Worm (Caenorhabditis elegans) whole organism, mixed stage, embryonic: ENCODE results near the gene slc-36.1.

Source experiments
- M03D4.4 ChIP-seq: sonication (generic microtip); optimal IDR thresholded peaks from 2 replicates; lab custom pipeline; 2017; ENCODE audit warnings: mild to moderate bottlenecking, missing genetic modification characterization, missing compliant biosample characterization
- bed-3 ChIP-seq: fragments of 200-800 bp; sonication (Bioruptor generic); optimal IDR thresholded peaks from 3 replicates; lab custom pipeline; 2018; ENCODE audit warnings: mild to moderate bottlenecking, missing genetic modification characterization, moderate library complexity, missing compliant biosample characterization
- blmp-1 ChIP-seq: fragments of 150-350 bp; optimal IDR thresholded peaks from 2 replicates; lab custom pipeline; 2014; ENCODE audit warnings: missing biosample characterization, missing genetic modification characterization
- ceh-39 ChIP-seq: fragments of 150-350 bp; optimal IDR thresholded peaks from 2 replicates; lab custom pipeline; 2014; ENCODE audit warnings: missing biosample characterization, missing genetic modification characterization
- ceh-43 ChIP-seq: fragments of 200-800 bp; sonication (Bioruptor generic); optimal IDR thresholded peaks from 2 replicates; lab custom pipeline; 2018; ENCODE audit warnings: mild to moderate bottlenecking, missing genetic modification characterization, moderate library complexity, missing compliant biosample characterization
- ces-1 ChIP-seq: fragments of 150-350 bp; optimal IDR thresholded peaks from 2 replicates; lab custom pipeline; 2014; ENCODE audit warnings: missing biosample characterization, missing genetic modification reagents, missing genetic modification characterization
- drap-1 ChIP-seq: fragments of 200-800 bp; sonication (Bioruptor generic); optimal IDR thresholded peaks from 3 replicates; lab custom pipeline; 2018; ENCODE audit warnings: mild to moderate bottlenecking, missing genetic modification characterization, missing compliant biosample characterization
- elt-1 ChIP-seq: sonication (generic microtip); optimal IDR thresholded peaks from 2 replicates; lab custom pipeline; 2017; ENCODE audit warnings: missing genetic modification characterization, mild to moderate bottlenecking, missing compliant biosample characterization, antibody characterized with exemption, moderate library complexity, borderline replicate concordance; ENCODE audit not compliant: insufficient read depth
- flh-1 ChIP-seq: fragments of 200-800 bp; sonication (Bioruptor generic); optimal IDR thresholded peaks from 2 replicates; lab custom pipeline; 2018; ENCODE audit warnings: mild to moderate bottlenecking, missing genetic modification characterization, moderate library complexity, missing compliant biosample characterization
- ham-2 ChIP-seq: fragments of 200-800 bp; sonication (Bioruptor generic); optimal IDR thresholded peaks from 2 replicates; lab custom pipeline; 2018; ENCODE audit warnings: mild to moderate bottlenecking, missing genetic modification characterization, missing compliant biosample characterization
- hlh-1 ChIP-seq: fragments of 150-350 bp; optimal IDR thresholded peaks from 2 replicates; lab custom pipeline; 2014; ENCODE audit warnings: missing biosample characterization, missing genetic modification reagents, missing genetic modification characterization
- lin-32 ChIP-seq: fragments of 200-800 bp; sonication (Bioruptor generic); optimal IDR thresholded peaks from 2 replicates; lab custom pipeline; 2018; ENCODE audit warnings: mild to moderate bottlenecking, missing genetic modification characterization, missing compliant biosample characterization
- lsy-2 ChIP-seq: fragments of 150-350 bp; optimal IDR thresholded peaks from 2 replicates; lab custom pipeline; 2014; ENCODE audit warnings: missing biosample characterization, missing genetic modification characterization
- mep-1 ChIP-seq: fragments of 150-350 bp; optimal IDR thresholded peaks from 2 replicates; lab custom pipeline; 2017; ENCODE audit warnings: missing biosample characterization, missing genetic modification reagents, missing genetic modification characterization, inconsistent platforms
- mls-2 ChIP-seq: sonication (generic microtip); optimal IDR thresholded peaks from 2 replicates; lab custom pipeline; 2016; ENCODE audit warnings: mild to moderate bottlenecking, missing genetic modification characterization, moderate library complexity, missing compliant biosample characterization
- nhr-12 ChIP-seq: fragments of 150-350 bp; optimal IDR thresholded peaks from 2 replicates; lab custom pipeline; 2014; ENCODE audit warnings: missing biosample characterization, missing genetic modification characterization
- nhr-2 ChIP-seq: fragments of 150-350 bp; optimal IDR thresholded peaks from 2 replicates; lab custom pipeline; 2014; ENCODE audit warnings: missing biosample characterization, missing genetic modification characterization
- nhr-237 ChIP-seq: fragments of 150-350 bp; optimal IDR thresholded peaks from 2 replicates; lab custom pipeline; 2014; ENCODE audit warnings: missing biosample characterization, missing genetic modification characterization
- nhr-28 ChIP-seq: fragments of 150-350 bp; optimal IDR thresholded peaks from 2 replicates; lab custom pipeline; 2014; ENCODE audit warnings: missing biosample characterization, missing genetic modification characterization
- pha-4 ChIP-seq: fragments of 150-350 bp; optimal IDR thresholded peaks from 2 replicates; lab custom pipeline; 2018; ENCODE audit warnings: missing biosample characterization, missing genetic modification reagents, missing genetic modification characterization
- sem-2 ChIP-seq: fragments of 200-800 bp; sonication (Bioruptor generic); optimal IDR thresholded peaks from 2 replicates; lab custom pipeline; 2018; ENCODE audit warnings: mild to moderate bottlenecking, missing genetic modification characterization, missing compliant biosample characterization
- snpc-4 ChIP-seq: fragments of 150-350 bp; optimal IDR thresholded peaks from 2 replicates; lab custom pipeline; 2014; ENCODE audit warnings: missing biosample characterization, missing genetic modification characterization
- sptf-1 ChIP-seq: sonication (generic microtip); optimal IDR thresholded peaks from 2 replicates; lab custom pipeline; 2017; ENCODE audit warnings: mild to moderate bottlenecking, missing genetic modification characterization, moderate library complexity, missing compliant biosample characterization
- tbx-8 ChIP-seq: fragments of 200-800 bp; sonication (Bioruptor generic); optimal IDR thresholded peaks from 2 replicates; lab custom pipeline; 2018; ENCODE audit warnings: mild to moderate bottlenecking, missing genetic modification characterization, moderate library complexity, missing compliant biosample characterization
- unc-120 ChIP-seq: sonication (generic microtip); optimal IDR thresholded peaks from 2 replicates; lab custom pipeline; 2017; ENCODE audit warnings: missing genetic modification characterization, missing compliant biosample characterization; ENCODE audit not compliant: poor library complexity, severe bottlenecking
- unc-39 ChIP-seq: fragments of 150-350 bp; optimal IDR thresholded peaks from 2 replicates; lab custom pipeline; 2014; ENCODE audit warnings: missing biosample characterization, missing genetic modification characterization
- unc-62 ChIP-seq: fragments of 150-350 bp; optimal IDR thresholded peaks from 2 replicates; lab custom pipeline; 2014; ENCODE audit warnings: missing biosample characterization, missing genetic modification reagents, missing genetic modification characterization
- ztf-11 ChIP-seq: fragments of 150-350 bp; optimal IDR thresholded peaks from 2 replicates; lab custom pipeline; 2014; ENCODE audit warnings: missing biosample characterization, missing genetic modification characterization

The slc-36.1 gene

ce11 chrIII:13346785-13347184, 39.5 kb downstream of the slc-36.1 start, which contains the start of gene mtm-6:
Gene mtm-6 (plus strand): TSS chrIII:13347085.
- TF ChIP-seq nhr-2, result no peak
- no peak for TF ChIP-seq nhr-237 (tag; lab: Kevin White, UChicago)
- no peak for TF ChIP-seq tbx-8 (GFP tag; lab: Kevin White, UChicago)
- no peak for TF ChIP-seq ceh-39 (tag; lab: Kevin White, UChicago)
- no peak for TF ChIP-seq mep-1 (tag; lab: Kevin White, UChicago)
- no peak for TF ChIP-seq hlh-1 (tag; lab: Kevin White, UChicago)
- no peak for TF ChIP-seq ceh-43 (GFP tag; lab: Kevin White, UChicago)
- no peak for TF ChIP-seq elt-1 (tag; lab: Kevin White, UChicago)
- TF ChIP-seq sptf-1 (tag; lab: Kevin White, UChicago), result no peak
- no peak for TF ChIP-seq pha-4 (tag; lab: Kevin White, UChicago)
- no peak for TF ChIP-seq nhr-28
- no peak for TF ChIP-seq nhr-12 (tag; lab: Kevin White, UChicago)
- no peak for TF ChIP-seq flh-1

ce11 chrIII:13347782-13348327, 40.6 kb downstream of the slc-36.1 start:
- TF ChIP-seq snpc-4 (tag; lab: Kevin White, UChicago) (no peak), ces-1 (GFP tag; lab: Kevin White, UChicago) (peak; percentile 3), nhr-237 (tag; lab: Kevin White, UChicago) (no peak), blmp-1 (tag; lab: Kevin White, UChicago) (no peak), pha-4 (tag; lab: Kevin White, UChicago) (no peak), sem-2 (GFP tag; lab: Kevin White, UChicago) (no peak), lsy-2 (tag; lab: Kevin White, UChicago) (no peak), drap-1 (GFP tag; lab: Kevin White, UChicago) (no peak), M03D4.4 (tag; lab: Kevin White, UChicago) (no peak)

ce11 chrIII:13348891-13349290, 41.6 kb downstream of the slc-36.1 start:
- TF ChIP-seq sem-2 (GFP tag; lab: Kevin White, UChicago) (no peak), ces-1 (GFP tag; lab: Kevin White, UChicago) (peak; percentile 91), unc-62 (peak; percentile 25)

ce11 chrIII:13350964-13351363, 43.7 kb downstream of the slc-36.1 start:
- no peak for TF ChIP-seq lin-32
- peak; percentile 26 for TF ChIP-seq ces-1 (GFP tag; lab: Kevin White, UChicago)

- TF ChIP-seq ztf-11 (tag; lab: Kevin White, UChicago) (no peak), ham-2 (GFP tag; lab: Kevin White, UChicago) (no peak), ces-1 (GFP tag; lab: Kevin White, UChicago) (no peak), tbx-8 (GFP tag; lab: Kevin White, UChicago) (no peak), mls-2 (tag; lab: Kevin White, UChicago) (no peak), unc-39 (tag; lab: Kevin White, UChicago) (no peak), unc-120 (tag; lab: Kevin White, UChicago) (no peak)
Measured at ce11 chrIII:13359256-13359655, 52.0 kb downstream of the slc-36.1 start, which contains the start of gene F53A2.9. Gene F53A2.9 (minus strand): TSS chrIII:13359356.

- TF ChIP-seq ces-1 (GFP tag; lab: Kevin White, UChicago) (peak; percentile 29), unc-120 (tag; lab: Kevin White, UChicago) (peak; percentile 29), nhr-237 (tag; lab: Kevin White, UChicago) (no peak), M03D4.4 (tag; lab: Kevin White, UChicago) (no peak), mep-1 (tag; lab: Kevin White, UChicago) (peak; percentile 45), bed-3 (GFP tag; lab: Kevin White, UChicago) (no peak), ceh-39 (tag; lab: Kevin White, UChicago) (no peak)
Measured at ce11 chrIII:13359847-13360246, 52.5 kb downstream of the slc-36.1 start.
